Fruit fly (Drosophila melanogaster): ENCODE results near the gene Aatf.

Gene Aatf

dm6 chr2L:6698387-6698786, 19.0 kb upstream of the Aatf start:
- TF ChIP-seq h (optimal IDR thresholded peaks at IDR 0.05) = no peak
- TF ChIP-seq Myc (optimal IDR thresholded peaks at IDR 0.05) = no peak
- TF ChIP-seq Sin3A (optimal IDR thresholded peaks at IDR 0.05) = no peak
- no peak for TF ChIP-seq ttk (optimal IDR thresholded peaks at IDR 0.05)
- no peak for TF ChIP-seq psq (optimal IDR thresholded peaks at IDR 0.05)
- no peak for TF ChIP-seq insv (optimal IDR thresholded peaks at IDR 0.05)

DNA sequence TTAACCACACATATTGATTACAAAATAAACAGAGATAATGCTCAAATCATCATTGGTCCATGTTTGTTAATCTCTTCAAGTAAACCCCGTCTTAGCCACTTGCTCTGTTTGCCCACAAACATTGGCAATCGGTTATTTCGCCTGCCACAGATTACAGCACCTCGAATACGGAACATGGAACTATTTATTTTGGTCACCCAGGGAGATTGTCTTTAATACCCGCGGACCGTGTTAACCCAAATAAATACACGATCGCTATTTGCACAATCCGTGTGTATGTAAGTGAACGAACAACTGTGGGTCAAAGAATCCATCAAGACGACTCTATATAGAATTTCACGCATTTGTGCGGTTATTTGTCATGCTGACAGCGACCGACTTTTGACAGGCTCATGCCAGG, 16.7 kb upstream of the Aatf start:
- TF ChIP-seq insv (optimal IDR thresholded peaks at IDR 0.05) (no peak), Sin3A (optimal IDR thresholded peaks at IDR 0.05) (no peak), h (optimal IDR thresholded peaks at IDR 0.05) (no peak), psq (optimal IDR thresholded peaks at IDR 0.05) (no peak), Myc (optimal IDR thresholded peaks at IDR 0.05) (no peak), ttk (optimal IDR thresholded peaks at IDR 0.05) (no peak)

dm6 chr2L:6701409-6702199, 15.8 kb upstream of the Aatf start:
- TF ChIP-seq ttk (optimal IDR thresholded peaks at IDR 0.05) = no peak
- TF ChIP-seq h (optimal IDR thresholded peaks at IDR 0.05) = no peak
- no peak for TF ChIP-seq Sin3A (optimal IDR thresholded peaks at IDR 0.05)
- no peak for TF ChIP-seq Myc (optimal IDR thresholded peaks at IDR 0.05)
- no peak for TF ChIP-seq psq (optimal IDR thresholded peaks at IDR 0.05)
- no peak for TF ChIP-seq insv (optimal IDR thresholded peaks at IDR 0.05)

dm6 chr2L:6705081-6705480, 12.3 kb upstream of the Aatf start:
- no peak for TF ChIP-seq h (optimal IDR thresholded peaks at IDR 0.05)
- TF ChIP-seq Sin3A (optimal IDR thresholded peaks at IDR 0.05) = no peak
- no peak for TF ChIP-seq Myc (optimal IDR thresholded peaks at IDR 0.05)
- TF ChIP-seq insv (optimal IDR thresholded peaks at IDR 0.05) = no peak
- no peak for TF ChIP-seq psq (optimal IDR thresholded peaks at IDR 0.05)

DNA sequence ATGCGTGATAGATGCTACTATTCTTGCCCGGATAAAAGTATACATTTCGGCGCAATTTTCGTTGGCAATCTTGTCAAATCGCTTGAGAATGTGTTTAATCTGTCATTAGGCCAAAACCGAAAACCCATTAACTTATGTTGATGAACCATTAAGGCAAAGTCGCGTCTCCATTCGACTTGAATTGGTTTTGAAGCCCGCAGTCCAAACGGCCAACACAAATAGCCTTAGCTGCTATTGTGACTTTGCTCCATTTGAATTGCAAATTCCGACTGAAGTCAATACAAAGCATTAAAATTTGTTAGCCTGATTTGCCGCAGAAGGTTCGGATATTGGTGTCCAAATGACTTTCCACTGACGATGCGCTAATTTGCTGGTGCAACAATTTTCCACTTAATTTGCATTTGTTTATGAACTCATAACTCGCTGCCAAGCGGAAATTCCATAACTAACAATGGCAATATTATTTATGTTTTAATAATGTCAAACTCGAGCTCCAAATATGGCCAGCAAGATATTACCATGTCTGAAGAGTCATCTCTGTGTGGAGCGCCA, 11.0 kb upstream of the Aatf start:
- TF ChIP-seq Myc (optimal IDR thresholded peaks at IDR 0.05) = no peak
- TF ChIP-seq psq (optimal IDR thresholded peaks at IDR 0.05) = no peak
- TF ChIP-seq Sin3A (optimal IDR thresholded peaks at IDR 0.05) = no peak
- no peak for TF ChIP-seq ttk (optimal IDR thresholded peaks at IDR 0.05)
- no peak for TF ChIP-seq insv (optimal IDR thresholded peaks at IDR 0.05)
- TF ChIP-seq h (optimal IDR thresholded peaks at IDR 0.05) = no peak

dm6 chr2L:6708997-6709662, 8.3 kb upstream of the Aatf start, which contains the start of gene Tsp:
Gene Tsp, minus strand, starts transcription at chr2L:6709086.
- no peak for TF ChIP-seq h (optimal IDR thresholded peaks at IDR 0.05)

DNA sequence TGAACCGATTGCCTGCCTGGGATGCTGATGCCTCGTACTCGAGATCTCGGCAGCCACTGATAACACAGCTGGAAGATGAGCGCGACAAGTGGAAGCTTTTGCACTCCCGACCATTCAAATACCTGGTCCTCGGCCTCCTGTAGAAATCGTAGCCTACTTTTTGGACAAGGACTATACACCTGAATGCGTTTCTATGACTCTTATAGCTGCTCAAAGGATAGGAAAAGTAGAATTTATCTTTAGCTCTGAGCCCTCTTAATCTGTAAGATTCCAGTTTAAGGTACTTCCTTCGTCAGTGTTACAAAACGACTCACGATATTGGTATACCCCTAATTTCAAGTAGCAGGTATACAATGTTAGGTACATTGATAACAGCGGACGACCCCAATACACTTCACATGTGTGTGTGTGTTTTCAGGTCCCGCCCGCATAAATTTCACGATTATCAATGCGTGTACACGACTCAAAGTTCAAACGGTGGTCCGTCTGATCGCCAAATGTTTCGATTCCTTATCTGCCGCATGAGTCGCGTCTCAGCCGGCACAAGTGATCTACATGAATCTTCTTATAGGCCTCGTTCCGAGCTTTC, 1.1 kb upstream of the Aatf start, which contains the start of gene AkhR:
AkhR (minus strand) TSS at position 5 of the 589 bp plus-strand sequence.
- TF ChIP-seq Myc (optimal IDR thresholded peaks at IDR 0.05) (no peak), insv (optimal IDR thresholded peaks at IDR 0.05) (no peak), psq (optimal IDR thresholded peaks at IDR 0.05) (no peak), h (optimal IDR thresholded peaks at IDR 0.05) (no peak), Sin3A (optimal IDR thresholded peaks at IDR 0.05) (no peak), ttk (optimal IDR thresholded peaks at IDR 0.05) (no peak)

dm6 chr2L:6716921-6717320, 504 bp upstream of the Aatf start:
- no peak for TF ChIP-seq psq (optimal IDR thresholded peaks at IDR 0.05)
- TF ChIP-seq Myc (optimal IDR thresholded peaks at IDR 0.05) = no peak
- no peak for TF ChIP-seq ttk (optimal IDR thresholded peaks at IDR 0.05)
- no peak for TF ChIP-seq insv (optimal IDR thresholded peaks at IDR 0.05)

DNA sequence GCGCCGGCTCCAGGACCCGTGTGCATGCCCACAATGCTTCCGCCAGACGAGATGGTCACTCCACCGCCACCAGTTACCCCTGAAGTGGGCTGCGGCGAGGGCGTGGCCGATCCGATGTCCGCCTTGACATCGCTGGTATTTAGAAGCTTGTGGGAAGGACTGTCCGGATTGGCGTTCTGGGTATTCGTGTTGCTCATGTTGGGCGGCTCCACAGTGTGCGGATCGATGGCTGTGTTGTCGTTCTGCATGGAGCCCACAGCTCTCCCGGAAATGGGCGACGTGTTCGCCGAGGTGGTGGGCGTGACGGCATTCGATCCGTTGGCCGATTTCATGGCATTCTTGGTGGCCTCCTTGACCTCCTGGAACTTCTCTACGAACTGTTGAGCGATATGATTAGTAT, 4.3 kb downstream of the Aatf start:
- TF ChIP-seq h (optimal IDR thresholded peaks at IDR 0.05) (no peak), psq (optimal IDR thresholded peaks at IDR 0.05) (no peak), ttk (optimal IDR thresholded peaks at IDR 0.05) (no peak), Sin3A (optimal IDR thresholded peaks at IDR 0.05) (no peak), insv (optimal IDR thresholded peaks at IDR 0.05) (no peak), Myc (optimal IDR thresholded peaks at IDR 0.05) (no peak)

DNA sequence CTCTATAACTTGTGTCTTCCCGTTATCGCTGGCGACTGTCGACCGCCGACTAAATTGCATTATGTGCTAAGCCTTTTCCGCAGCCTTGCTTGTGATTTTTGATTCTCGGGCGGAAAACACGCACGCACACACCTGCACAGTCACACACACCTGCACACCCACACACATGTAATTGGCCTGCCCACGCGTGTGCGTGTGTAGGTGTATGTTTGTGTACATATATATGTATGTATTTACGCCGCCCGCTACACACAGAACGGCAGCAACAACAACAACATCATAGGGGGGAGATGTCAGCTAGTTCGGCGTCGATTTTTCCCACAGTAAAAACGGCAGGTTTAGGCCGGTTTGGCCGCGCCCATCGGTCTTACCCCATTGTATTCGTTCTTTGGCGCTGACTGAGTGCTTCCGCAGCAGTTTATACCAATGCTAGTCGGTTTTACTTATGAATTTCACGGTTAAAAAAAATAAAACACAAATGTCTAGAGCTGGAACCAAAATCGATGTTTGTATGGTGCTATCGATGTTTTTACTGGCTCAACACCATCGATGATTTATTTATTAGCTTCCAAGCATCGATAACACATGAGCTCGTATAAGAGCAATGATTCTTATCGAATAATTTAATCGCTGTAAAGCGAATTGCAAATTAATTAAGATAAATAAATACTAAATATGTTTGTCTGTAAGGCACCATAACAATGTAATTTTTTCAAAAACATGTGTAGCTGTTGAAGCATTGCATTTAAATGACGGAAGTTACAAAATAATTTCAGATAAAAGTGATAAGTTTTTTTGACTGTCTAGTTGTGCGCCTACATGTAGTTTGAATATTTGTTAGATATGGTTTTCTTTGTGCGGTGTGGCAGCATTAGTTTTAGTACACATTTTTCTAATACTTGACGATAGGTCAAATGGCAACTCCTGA, 5.7 kb downstream of the Aatf start, which contains the start of gene homer:
homer (minus strand) TSS at position 538 of the 928 bp plus-strand sequence.
- TF ChIP-seq psq (optimal IDR thresholded peaks at IDR 0.05) (no peak), h (optimal IDR thresholded peaks at IDR 0.05) (no peak), Sin3A (optimal IDR thresholded peaks at IDR 0.05) (no peak), ttk (optimal IDR thresholded peaks at IDR 0.05) (no peak), Myc (optimal IDR thresholded peaks at IDR 0.05) (no peak), insv (optimal IDR thresholded peaks at IDR 0.05) (no peak)

DNA sequence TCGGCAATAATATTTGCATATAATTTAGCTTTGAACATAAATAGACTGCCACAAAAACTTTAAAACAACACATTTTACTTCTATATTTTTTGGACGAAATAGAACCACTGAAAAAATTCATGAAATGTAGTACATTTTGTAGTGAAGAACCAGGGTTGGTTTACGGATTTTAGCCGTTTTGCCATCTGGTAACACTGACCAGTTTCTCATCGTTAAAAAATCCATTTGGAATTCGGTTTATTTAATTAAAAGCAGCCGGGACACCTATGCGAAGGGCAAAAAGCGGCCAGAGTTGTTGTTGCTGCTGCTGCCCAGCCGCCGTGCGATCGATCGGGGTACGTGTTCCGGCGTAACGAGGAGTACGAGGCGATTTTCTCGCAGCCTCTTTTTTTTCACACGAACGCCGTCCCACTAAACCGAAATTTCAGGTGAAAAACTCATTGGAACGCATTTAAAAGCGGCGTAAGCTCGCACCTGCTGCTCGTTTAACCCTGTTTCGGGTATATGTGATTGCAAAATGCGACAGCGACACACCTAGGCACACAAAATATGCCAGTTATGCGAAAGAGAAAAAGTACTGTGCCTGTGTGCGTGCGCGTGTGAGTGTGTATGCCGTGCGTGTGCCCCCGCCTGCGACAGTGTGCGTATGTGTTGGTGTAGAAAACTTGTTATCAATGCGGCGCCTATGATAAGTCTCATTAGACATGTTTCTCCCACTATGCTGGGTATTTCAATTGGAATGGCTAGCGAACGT, 6.5 kb downstream of the Aatf start, which contains the start of gene Liprin-alpha:
Liprin-alpha (plus strand) TSS at position 154 of the 754 bp plus-strand sequence.
- TF ChIP-seq Myc (optimal IDR thresholded peaks at IDR 0.05) (no peak), insv (optimal IDR thresholded peaks at IDR 0.05) (no peak), ttk (optimal IDR thresholded peaks at IDR 0.05) (no peak), Sin3A (optimal IDR thresholded peaks at IDR 0.05) (no peak), psq (optimal IDR thresholded peaks at IDR 0.05) (no peak), h (optimal IDR thresholded peaks at IDR 0.05) (no peak)

Measured in Kc167 (cell line).